Fruit fly (Drosophila melanogaster) whole organism, embryonic: ENCODE results near the gene CG31792.
A peak's percentile ranks its signal among the peaks of the same experiment; 100 is the strongest.

ENCODE experiments used
- Atf6 ChIP-seq: fragments of 200-800 bp; sonication (Bioruptor generic); IDR thresholded peaks from 2 replicates; pipeline ENCODE4 v1.3.6; 2022; ENCODE audit warnings: missing biosample characterization, missing genetic modification characterization
- CG10209 ChIP-seq: fragments of 200-800 bp; sonication (Bioruptor generic); optimal IDR thresholded peaks from 3 replicates; lab custom pipeline; 2017; ENCODE audit warnings: missing biosample characterization, mild to moderate bottlenecking, missing genetic modification characterization, missing genetic modification reagents
- CG10979 ChIP-seq: fragments of 200-800 bp; sonication (Bioruptor generic); optimal IDR thresholded peaks from 2 replicates; lab custom pipeline; 2018; ENCODE audit warnings: missing biosample characterization, mild to moderate bottlenecking, missing genetic modification characterization, moderate library complexity
- CG11093 ChIP-seq: fragments of 200-800 bp; sonication (Bioruptor generic); IDR thresholded peaks from 3 replicates; pipeline ENCODE4 v1.3.6; 2022; ENCODE audit warnings: missing biosample characterization, missing genetic modification characterization
- CG12659 ChIP-seq: fragments of 200-800 bp; sonication (Bioruptor generic); optimal IDR thresholded peaks from 3 replicates; lab custom pipeline; 2017; ENCODE audit warnings: mild to moderate bottlenecking, missing biosample characterization, missing genetic modification reagents, missing genetic modification characterization
- CG13424 ChIP-seq: fragments of 200-800 bp; sonication (Bioruptor generic); optimal IDR thresholded peaks from 2 replicates; lab custom pipeline; 2019; ENCODE audit warnings: missing biosample characterization, mild to moderate bottlenecking, missing genetic modification characterization, moderate library complexity
- CG15269 ChIP-seq: fragments of 200-800 bp; sonication (Bioruptor generic); optimal IDR thresholded peaks from 2 replicates; lab custom pipeline; 2018; ENCODE audit warnings: missing biosample characterization, mild to moderate bottlenecking, missing genetic modification characterization, moderate library complexity
- CG16815 ChIP-seq: fragments of 200-800 bp; sonication (Bioruptor generic); optimal IDR thresholded peaks from 3 replicates; lab custom pipeline; 2017; ENCODE audit warnings: missing biosample characterization, mild to moderate bottlenecking, missing genetic modification characterization
- CG16863 ChIP-seq: fragments of 200-800 bp; sonication (Bioruptor generic); optimal IDR thresholded peaks from 3 replicates; lab custom pipeline; 2016; ENCODE audit warnings: missing biosample characterization, missing genetic modification characterization
- CG17829 ChIP-seq: fragments of 200-800 bp; optimal IDR thresholded peaks from 2 replicates; lab custom pipeline; 2019; ENCODE audit warnings: missing biosample characterization, mild to moderate bottlenecking, missing genetic modification characterization, moderate library complexity
- CG18011 ChIP-seq: fragments of 200-800 bp; sonication (Bioruptor generic); optimal IDR thresholded peaks from 2 replicates; lab custom pipeline; 2017; ENCODE audit warnings: missing biosample characterization, missing genetic modification characterization, mild to moderate bottlenecking, moderate library complexity, missing genotype
- CG18262 ChIP-seq: fragments of 200-800 bp; optimal IDR thresholded peaks from 3 replicates; lab custom pipeline; 2019; ENCODE audit warnings: missing biosample characterization, mild to moderate bottlenecking, missing genetic modification characterization, moderate library complexity
- CG1832 ChIP-seq: fragments of 200-800 bp; sonication (Bioruptor generic); optimal IDR thresholded peaks from 2 replicates; lab custom pipeline; 2017; ENCODE audit warnings: missing biosample characterization, mild to moderate bottlenecking, missing genetic modification characterization, inconsistent platforms
- CG18599 ChIP-seq: fragments of 200-800 bp; sonication (Bioruptor generic); optimal IDR thresholded peaks from 3 replicates; lab custom pipeline; 2017; ENCODE audit warnings: missing biosample characterization, missing genetic modification characterization, mild to moderate bottlenecking, moderate library complexity, missing genetic modification reagents
- CG2116 ChIP-seq: fragments of 200-800 bp; sonication (Bioruptor generic); optimal IDR thresholded peaks from 3 replicates; lab custom pipeline; 2018; ENCODE audit warnings: missing biosample characterization, mild to moderate bottlenecking, missing genetic modification characterization
- CG2199 ChIP-seq: fragments of 200-800 bp; sonication (Bioruptor generic); IDR thresholded peaks from 3 replicates; pipeline ENCODE4 v1.3.6; 2022; ENCODE audit warnings: missing biosample characterization, missing genetic modification characterization
- CG2875 ChIP-seq: fragments of 200-800 bp; sonication (Bioruptor generic); optimal IDR thresholded peaks from 2 replicates; lab custom pipeline; 2017; ENCODE audit warnings: missing biosample characterization, mild to moderate bottlenecking, missing genetic modification characterization, missing genetic modification reagents
- CG32767 ChIP-seq: fragments of 200-800 bp; sonication (Bioruptor generic); IDR thresholded peaks from 2 replicates; pipeline ENCODE4 v1.3.6; 2022; ENCODE audit warnings: missing biosample characterization, missing genetic modification characterization
- CG3995 ChIP-seq: fragments of 200-800 bp; sonication (Bioruptor generic); optimal IDR thresholded peaks from 3 replicates; lab custom pipeline; 2016; ENCODE audit warnings: missing biosample characterization, missing genetic modification characterization
- CG6654 ChIP-seq: fragments of 200-800 bp; sonication (Bioruptor generic); optimal IDR thresholded peaks from 2 replicates; lab custom pipeline; 2017; ENCODE audit warnings: missing biosample characterization, mild to moderate bottlenecking, missing genetic modification characterization
- CG7839 ChIP-seq: fragments of 200-800 bp; sonication (Bioruptor generic); optimal IDR thresholded peaks from 3 replicates; lab custom pipeline; 2018; ENCODE audit warnings: missing biosample characterization, mild to moderate bottlenecking, missing genetic modification characterization, moderate library complexity
- Dad ChIP-seq: fragments of 200-800 bp; sonication (Bioruptor generic); optimal IDR thresholded peaks from 3 replicates; lab custom pipeline; 2016; ENCODE audit warnings: missing biosample characterization, missing genetic modification characterization
- Dip2 ChIP-seq: fragments of 200-800 bp; sonication (Bioruptor generic); IDR thresholded peaks from 2 replicates; pipeline ENCODE4 v1.3.6; 2022; ENCODE audit warnings: missing biosample characterization, missing genetic modification characterization
- Dll ChIP-seq: fragments of 200-800 bp; sonication (Bioruptor generic); IDR thresholded peaks from 4 replicates; pipeline ENCODE4 v1.3.6; 2022; ENCODE audit warnings: missing biosample characterization, missing genetic modification characterization; ENCODE audit not compliant: partially characterized antibody
- Hsf ChIP-seq: fragments of 200-800 bp; sonication (Bioruptor generic); optimal IDR thresholded peaks from 3 replicates; lab custom pipeline; 2016; ENCODE audit warnings: missing biosample characterization, missing genetic modification characterization
- Kr ChIP-seq: fragments of 200-800 bp; sonication (Bioruptor generic); optimal IDR thresholded peaks from 2 replicates; lab custom pipeline; 2017; ENCODE audit warnings: missing biosample characterization, mild to moderate bottlenecking, missing genetic modification characterization
- MBD-R2 ChIP-seq: fragments of 200-800 bp; sonication (Bioruptor generic); IDR thresholded peaks from 2 replicates; pipeline ENCODE4 v1.3.6; 2022; ENCODE audit warnings: missing biosample characterization, missing genetic modification characterization
- Oli ChIP-seq: fragments of 200-800 bp; sonication (Bioruptor generic); optimal IDR thresholded peaks from 2 replicates; lab custom pipeline; 2018; ENCODE audit warnings: missing biosample characterization, mild to moderate bottlenecking, missing genetic modification characterization, moderate library complexity
- Sox100B ChIP-seq: fragments of 200-800 bp; sonication (Bioruptor generic); optimal IDR thresholded peaks from 3 replicates; lab custom pipeline; 2018; ENCODE audit warnings: missing biosample characterization, mild to moderate bottlenecking, missing genetic modification characterization
- Taf1 ChIP-seq: fragments of 200-800 bp; sonication (Bioruptor generic); IDR thresholded peaks from 2 replicates; pipeline ENCODE4 v1.3.6; 2022; ENCODE audit warnings: missing biosample characterization, missing genetic modification characterization
- Xrp1 ChIP-seq: fragments of 200-800 bp; sonication (Bioruptor generic); IDR thresholded peaks from 2 replicates; pipeline ENCODE4 v1.3.6; 2022; ENCODE audit warnings: missing biosample characterization, missing genetic modification characterization
- YL-1 ChIP-seq: fragments of 200-800 bp; sonication (Bioruptor generic); optimal IDR thresholded peaks from 3 replicates; lab custom pipeline; 2017; ENCODE audit warnings: missing biosample characterization, mild to moderate bottlenecking, missing genetic modification characterization
- al ChIP-seq: fragments of 200-800 bp; sonication (Bioruptor generic); IDR thresholded peaks from 2 replicates; pipeline ENCODE4 v1.3.6; 2022; ENCODE audit warnings: missing biosample characterization, missing genetic modification characterization
- ase ChIP-seq: fragments of 200-800 bp; sonication (Bioruptor generic); IDR thresholded peaks from 3 replicates; pipeline ENCODE4 v1.3.6; 2022; ENCODE audit warnings: missing biosample characterization, missing genetic modification characterization
- bsh ChIP-seq, 2 experiments: fragments of 200-800 bp; sonication (Bioruptor generic); optimal IDR thresholded peaks; 2 replicates each; lab custom pipeline; 2017 to 2018; ENCODE audit warnings: mild to moderate bottlenecking in 2 of 2, missing biosample characterization in 2 of 2, missing genetic modification characterization in 2 of 2, moderate library complexity in 1 of 2
- croc ChIP-seq: fragments of 200-800 bp; sonication (Bioruptor generic); conservative IDR thresholded peaks from 3 replicates; pipeline ENCODE4 v1.3.6; 2022; ENCODE audit warnings: missing biosample characterization, missing genetic modification characterization
- esg ChIP-seq: fragments of 200-800 bp; sonication (Bioruptor generic); conservative IDR thresholded peaks from 2 replicates; pipeline ENCODE4 v1.3.6; 2022; ENCODE audit warnings: missing biosample characterization, missing genetic modification characterization
- fd64A ChIP-seq: fragments of 200-800 bp; sonication (Bioruptor generic); optimal IDR thresholded peaks from 3 replicates; lab custom pipeline; 2018; ENCODE audit warnings: missing biosample characterization, mild to moderate bottlenecking, missing genetic modification characterization
- fru ChIP-seq: fragments of >200 bp; optimal IDR thresholded peaks from 2 replicates; lab custom pipeline; 2017
- ftz-f1 ChIP-seq: fragments of 200-800 bp; sonication (Bioruptor generic); optimal IDR thresholded peaks from 2 replicates; lab custom pipeline; 2016; ENCODE audit warnings: missing biosample characterization, missing genetic modification characterization
- gsb ChIP-seq: fragments of 200-800 bp; sonication (Bioruptor generic); IDR thresholded peaks from 2 replicates; pipeline ENCODE4 v1.3.6; 2022; ENCODE audit warnings: missing biosample characterization, missing genetic modification characterization
- insv ChIP-seq, 2 experiments: fragments of 200-800 bp; sonication (Bioruptor generic); optimal IDR thresholded peaks; 3 replicates each; lab custom pipeline; 2016 to 2018; ENCODE audit warnings: missing biosample characterization in 2 of 2, missing genetic modification characterization in 2 of 2
- lilli ChIP-seq: fragments of 200-800 bp; sonication (Bioruptor generic); optimal IDR thresholded peaks from 3 replicates; lab custom pipeline; 2016; ENCODE audit warnings: missing biosample characterization, missing genetic modification characterization
- lmd ChIP-seq: fragments of 200-800 bp; sonication (Bioruptor generic); IDR thresholded peaks from 2 replicates; pipeline ENCODE4 v1.3.6; 2022; ENCODE audit warnings: missing biosample characterization, missing genetic modification characterization
- nau ChIP-seq: fragments of 200-800 bp; sonication (Bioruptor generic); optimal IDR thresholded peaks from 3 replicates; lab custom pipeline; 2017; ENCODE audit warnings: missing biosample characterization, mild to moderate bottlenecking, missing genetic modification characterization, missing genetic modification reagents
- ranshi ChIP-seq: fragments of 200-800 bp; sonication (Bioruptor generic); IDR thresholded peaks from 2 replicates; pipeline ENCODE4 v1.3.6; 2022; ENCODE audit warnings: missing biosample characterization, missing genetic modification characterization
- row ChIP-seq: fragments of 200-800 bp; sonication (Bioruptor generic); IDR thresholded peaks from 3 replicates; pipeline ENCODE4 v1.3.6; 2022; ENCODE audit warnings: missing biosample characterization, missing genetic modification characterization
- so ChIP-seq: fragments of 200-800 bp; sonication (Bioruptor generic); IDR thresholded peaks from 3 replicates; pipeline ENCODE4 v1.3.6; 2022; ENCODE audit warnings: missing biosample characterization, missing genetic modification characterization
- sob ChIP-seq: fragments of 200-800 bp; sonication (Bioruptor generic); IDR thresholded peaks from 2 replicates; pipeline ENCODE4 v1.3.6; 2022; ENCODE audit warnings: missing biosample characterization, missing genetic modification characterization
- wek ChIP-seq: fragments of 200-800 bp; sonication (Bioruptor generic); optimal IDR thresholded peaks from 3 replicates; lab custom pipeline; 2018; ENCODE audit warnings: missing biosample characterization, mild to moderate bottlenecking, missing genetic modification characterization, moderate library complexity

CG31792 gene

DNA sequence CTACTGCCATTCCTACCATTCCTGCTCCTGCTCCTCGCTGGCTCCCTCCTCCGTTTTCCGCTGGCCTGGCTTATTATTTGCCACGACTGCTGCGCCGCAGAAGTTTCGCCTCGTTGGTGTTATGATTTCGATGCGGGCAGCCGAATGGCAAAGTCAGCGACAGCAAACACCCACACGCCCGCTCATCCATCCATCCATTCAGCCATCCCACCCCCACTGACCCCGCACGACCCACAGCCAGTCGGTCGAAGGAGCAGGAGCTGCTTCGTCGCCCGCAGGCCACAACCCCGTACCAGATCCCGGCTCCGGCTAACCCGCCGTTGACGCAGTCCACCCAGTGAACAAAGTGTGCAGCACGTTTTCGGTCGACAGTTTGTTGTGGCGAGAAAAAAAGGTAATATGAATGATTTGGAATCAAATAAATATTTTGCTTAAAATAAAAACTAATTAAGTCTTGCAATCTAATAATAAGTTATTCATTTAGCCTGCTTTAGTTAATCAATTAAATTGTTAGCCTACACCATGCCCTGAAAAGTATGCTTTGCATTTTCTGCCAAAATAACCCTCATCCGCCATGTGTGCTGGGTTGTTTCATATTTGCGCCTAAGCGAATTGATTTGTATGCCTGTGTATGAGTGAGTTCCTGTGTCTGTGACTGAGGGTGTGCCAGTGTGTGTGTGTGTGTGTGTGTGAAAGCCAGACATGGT is 29.4 kb downstream of the CG31792 start (continued):
- TF ChIP-seq CG32767 (GFP tag; lab: Robert Waterston, UW) (no peak), CG17829 (peak; percentile 21), Dad (GFP tag; lab: Kevin White, UChicago) (no peak), Kr (GFP tag; lab: Kevin White, UChicago) (no peak), lmd (GFP tag; lab: Robert Waterston, UW) (no peak; the same call in none of the 2 replicates), CG10209 (peak; percentile 44), CG15269 (tag; lab: Kevin White, UChicago) (peak; percentile 65), sob (peak; percentile 35; the same call in 1 of the 2 replicates), lilli (GFP tag; lab: Kevin White, UChicago) (peak; percentile 54), CG2875 (GFP tag; lab: Kevin White, UChicago) (peak; percentile 8), Xrp1 (GFP tag; lab: Robert Waterston, UW) (peak; percentile 42; the same call in 1 of the 2 replicates), Dll (no peak), ranshi (peak; percentile 38; the same call in 1 of the 2 replicates), nau (GFP tag; lab: Kevin White, UChicago) (peak; percentile 45), MBD-R2 (GFP tag; lab: Robert Waterston, UW) (no peak), al (GFP tag; lab: Robert Waterston, UW) (peak; percentile 18; the same call in 1 of the 2 replicates), Hsf (peak; percentile 40), CG16863 (GFP tag; lab: Kevin White, UChicago) (peak; percentile 6), esg (GFP tag; lab: Robert Waterston, UW) (0 out of 2 replicates have a peak, but pooled peaks have one; percentile 17), CG2199 (GFP tag; lab: Robert Waterston, UW) (no peak), ftz-f1 (GFP tag; lab: Kevin White, UChicago) (no peak), CG3995 (GFP tag; lab: Kevin White, UChicago) (no peak), CG18599 (GFP tag; lab: Kevin White, UChicago) (peak; percentile 92), Oli (tag; lab: Kevin White, UChicago) (peak; percentile 57), so (GFP tag; lab: Robert Waterston, UW) (peak; percentile 64; the same call in 1 of the 3 replicates), wek (GFP tag; lab: Kevin White, UChicago) (no peak), CG1832 (GFP tag; lab: Kevin White, UChicago) (no peak), Atf6 (GFP tag; lab: Robert Waterston, UW) (no peak), CG7839 (tag; lab: Kevin White, UChicago) (peak; percentile 72), CG2116 (no peak), CG10979 (tag; lab: Kevin White, UChicago) (peak; percentile 47), row (GFP tag; lab: Robert Waterston, UW) (peak; percentile 76), CG13424 (tag; lab: Kevin White, UChicago) (peak; percentile 70), CG11093 (GFP tag; lab: Robert Waterston, UW) (no peak), insv (GFP tag; optimal IDR thresholded peaks at IDR 0.05; lab: Kevin White, UChicago) (no peak), Sox100B (GFP tag; lab: Kevin White, UChicago) (peak; percentile 47), ase (GFP tag; lab: Robert Waterston, UW) (no peak), CG6654 (GFP tag; lab: Kevin White, UChicago) (no peak), fd64A (GFP tag; lab: Kevin White, UChicago) (no peak), CG16815 (GFP tag; lab: Kevin White, UChicago) (no peak), CG18011 (GFP tag; lab: Kevin White, UChicago) (no peak), fru (no peak), croc (GFP tag; lab: Robert Waterston, UW) (peak; percentile 20; the same call in 2 of the 3 replicates), gsb (GFP tag; lab: Robert Waterston, UW) (no peak), CG18262 (tag; lab: Kevin White, UChicago) (peak; percentile 51), CG12659 (GFP tag; lab: Kevin White, UChicago) (peak; percentile 44), YL-1 (GFP tag; lab: Kevin White, UChicago) (no peak), bsh (GFP tag; optimal IDR thresholded peaks at IDR 0.05; lab: Kevin White, UChicago) (peak in 1 of 2 experiments; percentile 28), Dip2 (GFP tag; lab: Robert Waterston, UW) (no peak), Taf1 (no peak)
